Fruit fly (Drosophila melanogaster): Measurements from ENCODE around the gene CG7065.
A peak's percentile ranks its signal among the peaks of the same experiment; 100 is the strongest.

The CG7065 gene

dm6 chrX:9130243-9130642 is 12.1 kb upstream of the CG7065 start:
- TF ChIP-seq Rel (GFP tag; optimal IDR thresholded peaks at IDR 0.05) (no peak), Rel (tag; optimal IDR thresholded peaks at IDR 0.05) (no peak), Vsx2 (GFP tag; optimal IDR thresholded peaks at IDR 0.05; ENCODE audit: partially characterized antibody) (no peak), Abd-B (GFP tag; optimal IDR thresholded peaks at IDR 0.05) (no peak), pan (optimal IDR thresholded peaks at IDR 0.05) (no peak), CG9705 (GFP tag; optimal IDR thresholded peaks at IDR 0.05) (no peak), brk (GFP tag; optimal IDR thresholded peaks at IDR 0.05) (no peak), CG32264 (GFP tag; optimal IDR thresholded peaks at IDR 0.05) (no peak), dl (GFP tag; optimal IDR thresholded peaks at IDR 0.05; ENCODE audit: insufficient read depth in 1 of 2, partially characterized antibody in 2 of 2) (no peak), Myc (optimal IDR thresholded peaks at IDR 0.05) (no peak), GATAd (GFP tag; optimal IDR thresholded peaks at IDR 0.05) (no peak), dmrt93B (GFP tag; optimal IDR thresholded peaks at IDR 0.05) (no peak), Mio (GFP tag; optimal IDR thresholded peaks at IDR 0.05) (no peak), br (GFP tag; optimal IDR thresholded peaks at IDR 0.05) (no peak), jim (GFP tag; optimal IDR thresholded peaks at IDR 0.05) (no peak)

dm6 chrX:9131523-9131922 is 10.8 kb upstream of the CG7065 start:
- TF ChIP-seq Hr83 (GFP tag; optimal IDR thresholded peaks at IDR 0.05; ENCODE audit: poor library complexity, severe bottlenecking), result no peak
- no peak for TF ChIP-seq dmrt93B (GFP tag; optimal IDR thresholded peaks at IDR 0.05)
- TF ChIP-seq dl (GFP tag; optimal IDR thresholded peaks at IDR 0.05; ENCODE audit: insufficient read depth in 1 of 2, partially characterized antibody in 2 of 2), result no peak
- no peak for TF ChIP-seq brk (GFP tag; optimal IDR thresholded peaks at IDR 0.05)
- TF ChIP-seq OdsH (GFP tag; optimal IDR thresholded peaks at IDR 0.05), result no peak
- TF ChIP-seq ey (GFP tag; optimal IDR thresholded peaks at IDR 0.05), result no peak
- no peak for TF ChIP-seq woc (GFP tag; optimal IDR thresholded peaks at IDR 0.05)

dm6 chrX:9132589-9133237 is 9.6 kb upstream of the CG7065 start:
- TF ChIP-seq jim (GFP tag; optimal IDR thresholded peaks at IDR 0.05) (no peak), OdsH (GFP tag; optimal IDR thresholded peaks at IDR 0.05) (no peak), Dfd (GFP tag; optimal IDR thresholded peaks at IDR 0.05) (no peak), CG32264 (GFP tag; optimal IDR thresholded peaks at IDR 0.05) (no peak), Abd-B (GFP tag; optimal IDR thresholded peaks at IDR 0.05) (no peak), pan (optimal IDR thresholded peaks at IDR 0.05) (no peak), Hnf4 (GFP tag; optimal IDR thresholded peaks at IDR 0.05) (no peak), lola (GFP tag; optimal IDR thresholded peaks at IDR 0.05) (no peak), br (GFP tag; optimal IDR thresholded peaks at IDR 0.05) (no peak), Mio (GFP tag; optimal IDR thresholded peaks at IDR 0.05) (no peak), ey (GFP tag; optimal IDR thresholded peaks at IDR 0.05) (no peak), fru (GFP tag; optimal IDR thresholded peaks at IDR 0.05) (no peak), Hr78 (GFP tag; optimal IDR thresholded peaks at IDR 0.05) (no peak), dsf (GFP tag; optimal IDR thresholded peaks at IDR 0.05; ENCODE audit: borderline replicate concordance) (no peak), psq (GFP tag; optimal IDR thresholded peaks at IDR 0.05) (no peak), Jra (GFP tag; optimal IDR thresholded peaks at IDR 0.05) (no peak), Hr83 (GFP tag; optimal IDR thresholded peaks at IDR 0.05; ENCODE audit: poor library complexity, severe bottlenecking) (no peak), HLH106 (tag; optimal IDR thresholded peaks at IDR 0.05) (no peak)

- TF ChIP-seq dmrt93B (GFP tag; optimal IDR thresholded peaks at IDR 0.05) (no peak), Dfd (GFP tag; optimal IDR thresholded peaks at IDR 0.05) (no peak), HLH106 (tag; optimal IDR thresholded peaks at IDR 0.05) (no peak), Hnf4 (GFP tag; optimal IDR thresholded peaks at IDR 0.05) (no peak), Jra (GFP tag; optimal IDR thresholded peaks at IDR 0.05) (no peak), CG32264 (GFP tag; optimal IDR thresholded peaks at IDR 0.05) (no peak), N (GFP tag; optimal IDR thresholded peaks at IDR 0.05) (no peak), rgr (GFP tag; optimal IDR thresholded peaks at IDR 0.05) (no peak)
Observed at dm6 chrX:9133577-9134240, 8.6 kb upstream of the CG7065 start.

dm6 chrX:9134241-9134849 is 7.9 kb upstream of the CG7065 start:
- TF ChIP-seq Dif (GFP tag; optimal IDR thresholded peaks at IDR 0.05; ENCODE audit: partially characterized antibody) (no peak), Dfd (GFP tag; optimal IDR thresholded peaks at IDR 0.05) (peak; percentile 22)

All from whole organism, wandering third instar larva.